Worm (Caenorhabditis elegans): ENCODE results near the gene rsd-2.
A peak's percentile ranks its signal among the peaks of the same experiment; 100 is the strongest.

Gene rsd-2

ce11 chrIV:13505144-13505543, 34.9 kb downstream of the rsd-2 start, which contains the start of gene seld-1:
TSS of gene seld-1 (plus strand) at chrIV:13505444.
- no peak for TF ChIP-seq zag-1 (tag; optimal IDR thresholded peaks at IDR 0.05)
- TF ChIP-seq lin-35 (GFP tag; optimal IDR thresholded peaks at IDR 0.05), result no peak
- TF ChIP-seq nhr-11 (tag; optimal IDR thresholded peaks at IDR 0.05), result no peak
- no peak for TF ChIP-seq dpl-1 (GFP tag; optimal IDR thresholded peaks at IDR 0.05)
- TF ChIP-seq nhr-90 (tag; optimal IDR thresholded peaks at IDR 0.05; ENCODE audit: poor library complexity), result no peak
- no peak for TF ChIP-seq lir-3 (tag; optimal IDR thresholded peaks at IDR 0.05; ENCODE audit: poor library complexity)
- TF ChIP-seq ces-1 (GFP tag; optimal IDR thresholded peaks at IDR 0.05), result no peak
- TF ChIP-seq sptf-1 (tag; optimal IDR thresholded peaks at IDR 0.05), result no peak

- TF ChIP-seq lsy-2 (tag; optimal IDR thresholded peaks at IDR 0.05), result peak in 1 of 2 experiments; percentile 13
Observed at ce11 chrIV:13503365-13504015, 36.6 kb downstream of the rsd-2 start.

ce11 chrIV:13502806-13503363, 37.2 kb downstream of the rsd-2 start, which contains the start of gene tbc-9:
TSS of gene tbc-9 (minus strand) at chrIV:13502856.
- TF ChIP-seq unc-30 (tag; optimal IDR thresholded peaks at IDR 0.05) (no peak), dpl-1 (GFP tag; optimal IDR thresholded peaks at IDR 0.05) (peak in 1 of 3 experiments; percentile 5)

- no peak for TF ChIP-seq pax-3 (tag; optimal IDR thresholded peaks at IDR 0.05)
- no peak for TF ChIP-seq efl-1 (optimal IDR thresholded peaks at IDR 0.05)
- peak in 1 of 2 experiments; percentile 90 for TF ChIP-seq efl-1 (GFP tag; optimal IDR thresholded peaks at IDR 0.05 in 1 of 2)
Observed at ce11 chrIV:13493719-13494118, 46.3 kb downstream of the rsd-2 start.

ce11 chrIV:13492271-13492670, 47.8 kb downstream of the rsd-2 start, which contains the start of gene Y45F10A.7:
TSS of gene Y45F10A.7 (plus strand) at chrIV:13492571.
- TF ChIP-seq F16B12.6 (tag; optimal IDR thresholded peaks at IDR 0.05) (no peak), ceh-88 (GFP tag; IDR thresholded peaks at IDR 0.05) (no peak), fkh-10 (GFP tag; optimal IDR thresholded peaks at IDR 0.05) (no peak), mab-9 (GFP tag; IDR thresholded peaks at IDR 0.05) (no peak), ztf-4 (tag; optimal IDR thresholded peaks at IDR 0.05) (no peak)

ce11 chrIV:13487596-13487995, 52.5 kb downstream of the rsd-2 start:
- TF ChIP-seq unc-98 (GFP tag; IDR thresholded peaks at IDR 0.05), result no peak
- TF ChIP-seq nhr-90 (tag; optimal IDR thresholded peaks at IDR 0.05; ENCODE audit: poor library complexity), result no peak
- no peak for TF ChIP-seq ceh-90 (tag; optimal IDR thresholded peaks at IDR 0.05)
- TF ChIP-seq nhr-85 (tag), result peak; percentile 1

ce11 chrIV:13487019-13487418, 53.0 kb downstream of the rsd-2 start:
- TF ChIP-seq nhr-90 (tag; optimal IDR thresholded peaks at IDR 0.05; ENCODE audit: poor library complexity) (peak; percentile 30), lir-3 (tag; optimal IDR thresholded peaks at IDR 0.05; ENCODE audit: poor library complexity) (peak; percentile 74), nhr-71 (tag; optimal IDR thresholded peaks at IDR 0.05) (peak; percentile 48), nhr-47 (tag; optimal IDR thresholded peaks at IDR 0.05) (peak; percentile 55), skn-1 (tag; optimal IDR thresholded peaks at IDR 0.05) (no peak), zag-1 (tag; optimal IDR thresholded peaks at IDR 0.05) (no peak), hlh-17 (GFP tag; optimal IDR thresholded peaks at IDR 0.05; ENCODE audit: borderline replicate concordance) (no peak), efl-1 (optimal IDR thresholded peaks at IDR 0.05) (peak; percentile 15 to 37), efl-1 (GFP tag; optimal IDR thresholded peaks at IDR 0.05 in 1 of 2) (peak in 1 of 2 experiments; percentile 24), nhr-11 (tag; optimal IDR thresholded peaks at IDR 0.05) (no peak), ztf-11 (tag; optimal IDR thresholded peaks at IDR 0.05) (peak in 1 of 2 experiments; percentile 56), ces-1 (GFP tag; optimal IDR thresholded peaks at IDR 0.05) (no peak), pax-3 (tag; optimal IDR thresholded peaks at IDR 0.05) (peak; percentile 15), efl-3 (GFP tag; optimal IDR thresholded peaks at IDR 0.05) (no peak), egl-13 (tag; optimal IDR thresholded peaks at IDR 0.05) (no peak), dsc-1 (tag; optimal IDR thresholded peaks at IDR 0.05) (peak; percentile 3), nhr-77 (tag; optimal IDR thresholded peaks at IDR 0.05) (no peak), nhr-237 (tag; optimal IDR thresholded peaks at IDR 0.05) (no peak), unc-98 (GFP tag; IDR thresholded peaks at IDR 0.05) (peak; percentile 26; the same call in 1 of the 2 replicates), elt-3 (tag; optimal IDR thresholded peaks at IDR 0.05) (no peak), grh-1 (GFP tag; IDR thresholded peaks at IDR 0.05) (no peak), hpl-2 (GFP tag; optimal IDR thresholded peaks at IDR 0.05) (no peak), xbp-1 (tag; optimal IDR thresholded peaks at IDR 0.05) (peak; percentile 5), nhr-19 (GFP tag; conservative IDR thresholded peaks at IDR 0.05) (peak; percentile 13; the same call in 1 of the 2 replicates), ceh-88 (GFP tag; IDR thresholded peaks at IDR 0.05) (0 out of 2 replicates have a peak, but pooled peaks have one; percentile 16), pqm-1 (tag; optimal IDR thresholded peaks at IDR 0.05) (no peak)
